Fruit fly (Drosophila melanogaster): ENCODE results near the gene CG18273.

Gene CG18273

dm6 chrX:529724-530603, 42.6 kb upstream of the CG18273 start, which contains the start of the genes CG4293 and Appl (continued):
- TF ChIP-seq pan (optimal IDR thresholded peaks at IDR 0.05) (no peak), pan (GFP tag; optimal IDR thresholded peaks at IDR 0.05 in 1 of 2, IDR thresholded peaks at IDR 0.05 in 1 of 2) (no peak), ham (GFP tag; IDR thresholded peaks at IDR 0.05) (no peak), MTF-1 (GFP tag; optimal IDR thresholded peaks at IDR 0.05; ENCODE audit: borderline replicate concordance) (no peak), bcd (GFP tag; optimal IDR thresholded peaks at IDR 0.05) (no peak), prd (optimal IDR thresholded peaks at IDR 0.05) (no peak), prd (GFP tag; IDR thresholded peaks at IDR 0.05) (no peak), gcm2 (GFP tag; optimal IDR thresholded peaks at IDR 0.05) (no peak), slbo (GFP tag; IDR thresholded peaks at IDR 0.05) (no peak), pzg (GFP tag; optimal IDR thresholded peaks at IDR 0.05) (peak; percentile 83), seq (GFP tag; IDR thresholded peaks at IDR 0.05) (no peak), pnt (GFP tag; optimal IDR thresholded peaks at IDR 0.05) (no peak)

DNA sequence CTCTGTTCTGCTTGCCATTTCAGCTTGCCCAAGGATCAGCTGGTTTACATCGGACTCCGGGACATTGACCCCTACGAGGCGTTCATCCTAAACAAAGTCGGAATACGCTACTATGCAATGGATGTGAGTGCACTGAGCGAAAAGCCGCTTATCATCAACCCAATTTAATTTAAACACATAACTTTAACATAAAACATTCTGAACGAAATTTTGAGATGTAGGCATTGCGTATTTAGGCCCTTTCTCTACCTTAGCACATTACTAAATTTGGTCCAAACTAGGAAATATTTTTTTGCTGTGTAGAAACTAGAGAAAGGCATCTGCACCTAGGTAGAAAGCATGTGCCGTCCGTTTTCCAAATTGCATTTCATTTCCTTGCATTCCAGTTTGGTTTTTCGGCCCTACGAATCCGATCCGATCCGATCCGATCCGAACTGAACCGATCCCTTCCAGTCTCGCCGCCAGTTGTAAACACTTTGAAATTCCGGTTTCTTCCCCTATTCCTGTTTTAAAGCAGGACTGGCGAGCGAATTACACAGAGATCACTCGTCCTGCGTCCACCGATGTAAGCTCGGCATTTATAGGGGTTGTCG, 39.2 kb upstream of the CG18273 start:
- no peak for TF ChIP-seq klu (GFP tag; IDR thresholded peaks at IDR 0.05)
- TF ChIP-seq disco-r (GFP tag; optimal IDR thresholded peaks at IDR 0.05) = no peak
- no peak for TF ChIP-seq Atf6 (GFP tag; IDR thresholded peaks at IDR 0.05)
- TF ChIP-seq Poxn (GFP tag; IDR thresholded peaks at IDR 0.05) = no peak
- TF ChIP-seq insv (GFP tag; optimal IDR thresholded peaks at IDR 0.05) = peak in 1 of 2 experiments; percentile 84
- no peak for TF ChIP-seq CG10565 (GFP tag; optimal IDR thresholded peaks at IDR 0.05)
- no peak for TF ChIP-seq br (optimal IDR thresholded peaks at IDR 0.05)
- TF ChIP-seq CG16813 (GFP tag; IDR thresholded peaks at IDR 0.05; ENCODE audit: partially characterized antibody) = no peak
- TF ChIP-seq crp (GFP tag; optimal IDR thresholded peaks at IDR 0.05) = no peak
- TF ChIP-seq HLHmδ (GFP tag; optimal IDR thresholded peaks at IDR 0.05) = no peak
- no peak for TF ChIP-seq CG11085 (GFP tag; IDR thresholded peaks at IDR 0.05)
- no peak for TF ChIP-seq ewg (GFP tag; optimal IDR thresholded peaks at IDR 0.05)
- TF ChIP-seq sna (GFP tag; IDR thresholded peaks at IDR 0.05; ENCODE audit: partially characterized antibody) = no peak
- peak; percentile 48 for TF ChIP-seq Oli (tag; optimal IDR thresholded peaks at IDR 0.05)
- no peak for TF ChIP-seq Blimp-1 (GFP tag; optimal IDR thresholded peaks at IDR 0.05)
- peak; percentile 74 for TF ChIP-seq phol (tag; optimal IDR thresholded peaks at IDR 0.05)
- no peak for TF ChIP-seq CG3847 (GFP tag; IDR thresholded peaks at IDR 0.05)
- no peak for TF ChIP-seq Lim3 (GFP tag; IDR thresholded peaks at IDR 0.05)
- peak; percentile 74 for TF ChIP-seq CG4820 (GFP tag; optimal IDR thresholded peaks at IDR 0.05)
- TF ChIP-seq Fer3 (tag; optimal IDR thresholded peaks at IDR 0.05) = no peak
- peak; percentile 55 for TF ChIP-seq slp2 (GFP tag; optimal IDR thresholded peaks at IDR 0.05)
- TF ChIP-seq CG9437 (GFP tag; optimal IDR thresholded peaks at IDR 0.05) = no peak
- peak; percentile 97 for TF ChIP-seq zen (tag; optimal IDR thresholded peaks at IDR 0.05)
- TF ChIP-seq CG31365 (tag; optimal IDR thresholded peaks at IDR 0.05) = no peak
- TF ChIP-seq ken (GFP tag; IDR thresholded peaks at IDR 0.05) = peak; percentile 38; the same call in 1 of the 3 replicates
- peak; percentile 74 for TF ChIP-seq ara (GFP tag; IDR thresholded peaks at IDR 0.05)
- no peak for TF ChIP-seq CG7928 (GFP tag; optimal IDR thresholded peaks at IDR 0.05)
- no peak for TF ChIP-seq tup (GFP tag; optimal IDR thresholded peaks at IDR 0.05)
- TF ChIP-seq CG4282 (GFP tag; optimal IDR thresholded peaks at IDR 0.05) = no peak
- TF ChIP-seq seq (GFP tag; IDR thresholded peaks at IDR 0.05) = no peak
- peak; percentile 83 for TF ChIP-seq CG17829 (tag; optimal IDR thresholded peaks at IDR 0.05)
- TF ChIP-seq CG7839 (tag; optimal IDR thresholded peaks at IDR 0.05) = peak; percentile 58
- TF ChIP-seq ro (GFP tag; IDR thresholded peaks at IDR 0.05) = no peak
- no peak for TF ChIP-seq NFAT (GFP tag; IDR thresholded peaks at IDR 0.05)
- TF ChIP-seq Dref (GFP tag; IDR thresholded peaks at IDR 0.05) = no peak
- no peak for TF ChIP-seq nerfin-2 (GFP tag; IDR thresholded peaks at IDR 0.05; ENCODE audit: partially characterized antibody)
- no peak for TF ChIP-seq Fer1 (GFP tag; optimal IDR thresholded peaks at IDR 0.05)

Data from whole organism, embryonic.